Fruit fly (Drosophila melanogaster) whole organism, wandering third instar larva: ENCODE results near the gene CG5172.

ENCODE experiments used
- Hnf4 ChIP-seq: fragments of 200-800 bp; sonication (Bioruptor generic); optimal IDR thresholded peaks from 2 replicates; lab custom pipeline; 2016; ENCODE audit warnings: missing biosample characterization, mild to moderate bottlenecking, missing genetic modification characterization
- N ChIP-seq: fragments of >200 bp; optimal IDR thresholded peaks from 2 replicates; lab custom pipeline; 2018; ENCODE audit warnings: missing biosample characterization, missing external identifiers, missing genetic modification characterization
- Sp1 ChIP-seq: fragments of 200-800 bp; sonication (Bioruptor generic); optimal IDR thresholded peaks from 3 replicates; lab custom pipeline; 2019; ENCODE audit warnings: missing biosample characterization, mild to moderate bottlenecking, missing genetic modification characterization, moderate library complexity
- fru ChIP-seq: fragments of 200-800 bp; sonication (Bioruptor generic); optimal IDR thresholded peaks from 3 replicates; lab custom pipeline; 2016; ENCODE audit warnings: missing biosample characterization, mild to moderate bottlenecking, missing genetic modification characterization
- h ChIP-seq: fragments of 200-800 bp; sonication (Bioruptor generic); optimal IDR thresholded peaks from 3 replicates; lab custom pipeline; 2016; ENCODE audit warnings: missing biosample characterization, mild to moderate bottlenecking, missing genetic modification characterization
- lola ChIP-seq: fragments of >200 bp; optimal IDR thresholded peaks from 2 replicates; lab custom pipeline; 2017; ENCODE audit warnings: missing biosample characterization, missing genetic modification characterization

dm6 chrX:17178484-17178921 lies 42.7 kb upstream of the CG5172 start:
- TF ChIP-seq lola (GFP tag; lab: Kevin White, UChicago) (no peak), h (GFP tag; lab: Kevin White, UChicago) (peak; percentile 99), N (GFP tag; lab: Kevin White, UChicago) (no peak), Hnf4 (peak; percentile 24), fru (peak; percentile 99), Sp1 (GFP tag; lab: Kevin White, UChicago) (no peak)
